Worm (Caenorhabditis elegans): Measurements from ENCODE around the gene grl-8.

DNA sequence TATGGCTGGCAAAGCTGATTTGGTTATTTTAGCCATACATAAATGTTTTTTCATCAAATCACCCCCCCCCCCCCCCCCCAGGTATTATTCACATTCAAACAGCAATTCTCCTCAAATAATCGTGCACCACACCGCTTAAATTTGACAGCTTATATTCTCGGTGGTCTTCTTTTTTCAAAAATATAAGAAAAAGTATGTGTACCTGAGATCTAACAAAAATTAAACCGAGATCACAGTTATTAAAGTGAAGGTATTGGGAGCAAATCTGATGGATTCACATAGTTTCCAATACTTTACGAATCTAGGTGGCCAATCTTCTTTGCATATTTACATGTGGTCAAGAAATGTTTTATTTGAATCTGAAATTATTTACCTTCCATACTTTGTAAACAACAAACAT is 47.3 kb upstream of the grl-8 start, which contains the start of gene ZC404.15:
- TF ChIP-seq ama-1 (optimal IDR thresholded peaks at IDR 0.05): no peak
- no peak for TF ChIP-seq fkh-10 (GFP tag; optimal IDR thresholded peaks at IDR 0.05)
- TF ChIP-seq ces-1 (GFP tag; optimal IDR thresholded peaks at IDR 0.05): no peak
- no peak for TF ChIP-seq tag-97 (GFP tag; IDR thresholded peaks at IDR 0.05)
